Fruit fly (Drosophila melanogaster): ENCODE data around the gene CG14421.

CG14421 gene

dm6 chrX:2977857-2978473, 36.8 kb downstream of the CG14421 start (continued):
- TF ChIP-seq HmgZ (tag; optimal IDR thresholded peaks at IDR 0.05) = no peak
- no peak for TF ChIP-seq CG9215 (GFP tag; IDR thresholded peaks at IDR 0.05)
- TF ChIP-seq tin (GFP tag; optimal IDR thresholded peaks at IDR 0.05) = peak; percentile 41
- TF ChIP-seq CG1602 (GFP tag; optimal IDR thresholded peaks at IDR 0.05) = peak; percentile 46
- TF ChIP-seq Blimp-1 (GFP tag; optimal IDR thresholded peaks at IDR 0.05) = peak; percentile 46
- TF ChIP-seq gt (GFP tag; IDR thresholded peaks at IDR 0.05) = no peak
- TF ChIP-seq da (GFP tag; optimal IDR thresholded peaks at IDR 0.05) = no peak
- no peak for TF ChIP-seq CTCF (GFP tag; optimal IDR thresholded peaks at IDR 0.05)
- TF ChIP-seq chn (GFP tag; optimal IDR thresholded peaks at IDR 0.05) = no peak
- TF ChIP-seq CG32772 (GFP tag; IDR thresholded peaks at IDR 0.05) = no peak
- TF ChIP-seq ap (GFP tag; IDR thresholded peaks at IDR 0.05) = no peak
- TF ChIP-seq Xrp1 (GFP tag; IDR thresholded peaks at IDR 0.05) = peak; percentile 65
- 0 out of 3 replicates have a peak, but pooled peaks have one; percentile 23 for TF ChIP-seq otp (GFP tag; IDR thresholded peaks at IDR 0.05)
- TF ChIP-seq dimm (GFP tag; IDR thresholded peaks at IDR 0.05) = no peak
- peak; percentile 44 for TF ChIP-seq CG10209 (GFP tag; optimal IDR thresholded peaks at IDR 0.05)
- peak; percentile 77 for TF ChIP-seq Med (GFP tag)
- peak; percentile 34; the same call in 1 of the 2 replicates for TF ChIP-seq Ptx1 (GFP tag; IDR thresholded peaks at IDR 0.05)
- peak; percentile 53 for TF ChIP-seq CG12391 (tag; optimal IDR thresholded peaks at IDR 0.05)
- peak; percentile 25 for TF ChIP-seq PHDP (tag; optimal IDR thresholded peaks at IDR 0.05)
- peak; percentile 65 for TF ChIP-seq gem (tag; optimal IDR thresholded peaks at IDR 0.05)
- peak in 1 of 3 experiments; percentile 51 for TF ChIP-seq lola (GFP tag; optimal IDR thresholded peaks at IDR 0.05)
- peak; percentile 25 for TF ChIP-seq Side (GFP tag; optimal IDR thresholded peaks at IDR 0.05)
- peak; percentile 36 for TF ChIP-seq Hsf (GFP tag; optimal IDR thresholded peaks at IDR 0.05)
- peak; percentile 13 for TF ChIP-seq CG3407 (GFP tag; optimal IDR thresholded peaks at IDR 0.05)
- TF ChIP-seq Antp (GFP tag; optimal IDR thresholded peaks at IDR 0.05) = peak; percentile 34
- no peak for TF ChIP-seq sc (optimal IDR thresholded peaks at IDR 0.05)
- no peak for TF ChIP-seq sc (GFP tag; optimal IDR thresholded peaks at IDR 0.05)
- TF ChIP-seq CG10267 (tag; optimal IDR thresholded peaks at IDR 0.05) = peak; percentile 34
- TF ChIP-seq CG18262 (tag; optimal IDR thresholded peaks at IDR 0.05) = peak; percentile 50
- no peak for TF ChIP-seq CG10147 (GFP tag; optimal IDR thresholded peaks at IDR 0.05)
- TF ChIP-seq cad (GFP tag; optimal IDR thresholded peaks at IDR 0.05) = no peak
- peak; percentile 30; the same call in 1 of the 2 replicates for TF ChIP-seq sisA (GFP tag; IDR thresholded peaks at IDR 0.05)
- TF ChIP-seq CG6813 (GFP tag; optimal IDR thresholded peaks at IDR 0.05) = peak; percentile 18
- peak; percentile 45; the same call in 1 of the 2 replicates for TF ChIP-seq lmd (GFP tag; IDR thresholded peaks at IDR 0.05)
- no peak for TF ChIP-seq Dip3 (GFP tag; optimal IDR thresholded peaks at IDR 0.05)
- peak; percentile 19 for TF ChIP-seq CG5245 (GFP tag; optimal IDR thresholded peaks at IDR 0.05)
- TF ChIP-seq CG9876 (GFP tag; optimal IDR thresholded peaks at IDR 0.05) = no peak
- peak; percentile 49 for TF ChIP-seq Xbp1 (GFP tag; optimal IDR thresholded peaks at IDR 0.05)
- no peak for TF ChIP-seq CG31224 (GFP tag; IDR thresholded peaks at IDR 0.05)
- no peak for TF ChIP-seq Mes4 (GFP tag; optimal IDR thresholded peaks at IDR 0.05)
- TF ChIP-seq luna (GFP tag; optimal IDR thresholded peaks at IDR 0.05) = no peak
- TF ChIP-seq Gsc (GFP tag; IDR thresholded peaks at IDR 0.05) = no peak
- no peak for TF ChIP-seq hkb (optimal IDR thresholded peaks at IDR 0.05)
- peak; percentile 42; the same call in 1 of the 2 replicates for TF ChIP-seq hkb (GFP tag; IDR thresholded peaks at IDR 0.05)
- TF ChIP-seq CG9797 (GFP tag; optimal IDR thresholded peaks at IDR 0.05) = no peak
- peak; percentile 67 for TF ChIP-seq CG10979 (tag; optimal IDR thresholded peaks at IDR 0.05)
- TF ChIP-seq CG18764 (GFP tag; optimal IDR thresholded peaks at IDR 0.05) = peak; percentile 29
- TF ChIP-seq NK7.1 (GFP tag; optimal IDR thresholded peaks at IDR 0.05) = peak; percentile 1
- TF ChIP-seq tio (GFP tag; optimal IDR thresholded peaks at IDR 0.05) = peak; percentile 22
- TF ChIP-seq row (GFP tag; IDR thresholded peaks at IDR 0.05) = peak; percentile 50; the same call in 2 of the 3 replicates
- peak; percentile 51 for TF ChIP-seq CG4424 (GFP tag; optimal IDR thresholded peaks at IDR 0.05)
- TF ChIP-seq pum (GFP tag; optimal IDR thresholded peaks at IDR 0.05) = peak; percentile 13
